Fruit fly (Drosophila melanogaster): ENCODE results near the gene CG3008.

DNA sequence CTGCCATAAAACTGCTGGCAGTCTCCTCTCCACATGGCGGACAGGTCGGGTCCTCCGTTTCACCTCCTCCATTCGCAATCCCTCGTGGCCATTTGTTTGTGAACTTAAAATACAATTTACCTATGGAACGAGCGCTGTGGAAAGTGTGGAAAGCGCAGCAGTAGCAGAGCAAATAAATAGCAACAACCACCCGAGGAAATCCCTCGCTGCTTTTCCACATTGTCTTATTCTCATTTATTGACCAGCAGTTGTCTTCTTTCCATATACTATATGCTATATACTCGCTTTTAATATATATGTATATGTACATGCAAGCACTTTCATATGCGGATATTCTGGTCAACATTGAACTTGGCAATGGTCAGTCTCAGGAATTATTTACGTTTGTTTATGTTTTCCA is 49.2 kb downstream of the CG3008 start, which contains the start of gene hoe1:
- TF ChIP-seq CTCF (optimal IDR thresholded peaks at IDR 0.05) (no peak), CG8478 (optimal IDR thresholded peaks at IDR 0.05) (no peak)

All from S2 (cell line).